Worm (Caenorhabditis elegans) whole organism, L3 larva: ENCODE results near the gene nrps-1.

ENCODE experiments used
- ZK546.5 ChIP-seq: sonication (generic microtip); optimal IDR thresholded peaks from 2 replicates; lab custom pipeline; 2017; ENCODE audit warnings: missing biosample characterization, missing genetic modification characterization
- nhr-11 ChIP-seq: fragments of 150-350 bp; optimal IDR thresholded peaks from 2 replicates; lab custom pipeline; 2014; ENCODE audit warnings: missing biosample characterization, missing genetic modification characterization
- pha-4 ChIP-seq: fragments of 150-350 bp; optimal IDR thresholded peaks from 2 replicates; lab custom pipeline; 2014; ENCODE audit warnings: missing biosample characterization, missing genetic modification reagents, missing genetic modification characterization

DNA sequence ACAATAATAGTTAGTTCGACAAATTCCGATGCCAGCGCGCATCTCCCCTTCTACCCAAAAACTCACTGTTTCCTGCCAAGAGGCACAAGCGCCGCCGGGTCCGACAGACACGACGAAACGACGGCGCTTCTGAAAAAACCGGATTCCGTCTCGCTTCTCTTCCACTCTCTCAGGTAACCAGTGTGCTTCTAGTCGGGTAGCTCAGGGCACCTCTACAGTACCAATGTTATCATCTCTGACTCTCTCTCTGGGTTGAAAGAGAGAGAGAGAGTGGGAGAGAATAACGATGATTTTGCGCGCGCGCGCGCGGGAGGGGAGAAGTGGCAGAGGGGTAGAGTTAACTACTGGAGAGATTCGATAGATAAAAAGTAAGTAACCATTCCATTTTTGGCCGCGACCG is 22.4 kb downstream of the nrps-1 start:
- TF ChIP-seq pha-4 (tag; lab: Kevin White, UChicago) (no peak), ZK546.5 (no peak), nhr-11 (tag; lab: Kevin White, UChicago) (no peak)
